Worm (Caenorhabditis elegans) whole organism, L4/young adult: Measurements from ENCODE around the gene brd-1.

Experiments used
- dao-5 ChIP-seq: sonication (generic microtip); optimal IDR thresholded peaks from 2 replicates; lab custom pipeline; 2016; ENCODE audit warnings: missing genotype, missing genetic modification characterization, moderate library complexity, missing compliant biosample characterization
- him-1 ChIP-seq: sonication (generic microtip); optimal IDR thresholded peaks from 2 replicates; lab custom pipeline; 2016; ENCODE audit warnings: missing genotype, missing genetic modification reagents, missing genetic modification characterization, missing compliant biosample characterization

DNA sequence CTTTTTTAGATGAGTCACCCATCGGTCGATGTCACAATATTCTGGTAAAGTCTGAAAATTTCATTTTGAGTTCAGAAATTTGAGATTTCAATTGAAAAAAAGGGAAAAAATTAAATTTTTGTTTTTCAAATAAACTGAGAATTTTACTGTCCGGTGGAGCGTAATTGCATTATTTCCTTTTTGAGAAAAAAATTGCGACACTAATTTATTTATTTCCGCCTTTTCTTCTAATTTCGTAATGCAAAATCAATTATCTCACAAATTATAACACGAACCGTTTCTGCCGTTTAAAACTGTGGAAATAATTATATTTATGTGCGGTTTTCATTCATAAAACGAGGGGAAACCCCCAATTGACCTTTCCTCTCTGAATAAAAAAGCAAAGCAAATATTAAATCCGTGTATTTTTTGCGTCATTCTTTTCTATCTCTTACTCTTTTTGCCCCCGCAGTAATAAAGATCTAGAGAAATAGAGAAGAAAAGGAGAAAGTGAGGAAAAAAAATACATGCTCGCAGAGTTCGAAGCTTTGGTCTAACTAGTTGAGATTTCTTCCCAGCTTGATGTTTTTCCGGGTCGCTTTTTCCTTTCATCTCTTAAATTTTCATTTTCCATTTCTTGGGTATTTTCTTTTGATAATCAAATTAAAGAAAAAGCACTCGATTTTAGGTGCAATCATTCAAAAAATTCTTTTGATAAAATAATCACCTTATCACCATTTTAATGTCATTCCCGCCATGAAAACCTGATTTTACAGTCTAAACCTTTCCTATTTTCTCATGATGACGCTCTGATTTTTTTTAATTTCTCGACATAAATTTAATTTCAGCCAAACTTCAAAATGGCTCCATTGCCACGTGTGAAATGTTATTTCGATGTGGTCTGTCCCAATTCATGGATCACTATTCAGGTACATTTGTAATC is 14.0 kb upstream of the brd-1 start, which contains the start of the genes brc-2 and T07E3.3:
- TF ChIP-seq dao-5 (tag; lab: Kevin White, UChicago) (no peak), him-1 (tag; lab: Kevin White, UChicago) (no peak)
